Worm (Caenorhabditis elegans) whole organism, young adult: ENCODE results near the gene F36H12.5.
"Not testable (repeated sequence)": the region's sequence is repeated elsewhere in the genome, so short reads cannot be mapped to it uniquely, and the experiment has no call there.

Experiments
- B0019.2 ChIP-seq: fragments of 200-800 bp; sonication (Bioruptor generic); conservative IDR thresholded peaks from 2 replicates; pipeline ENCODE4 v1.3.6; 2022; ENCODE audit warnings: missing genetic modification reagents, missing genetic modification characterization, missing compliant biosample characterization
- B0336.3 ChIP-seq: fragments of 200-800 bp; sonication (Bioruptor generic); IDR thresholded peaks from 2 replicates; pipeline ENCODE4 v1.3.6; 2022; ENCODE audit warnings: missing genetic modification characterization, missing compliant biosample characterization
- C17E4.6 ChIP-seq: fragments of 200-800 bp; sonication (Bioruptor generic); IDR thresholded peaks from 2 replicates; pipeline ENCODE4 v1.3.6; 2022; ENCODE audit warnings: missing genetic modification reagents, missing genetic modification characterization, missing compliant biosample characterization
- D2030.7 ChIP-seq: fragments of 200-800 bp; sonication (Bioruptor generic); IDR thresholded peaks from 2 replicates; pipeline ENCODE4 v1.3.6; 2022; ENCODE audit warnings: missing genetic modification reagents, missing genetic modification characterization, missing compliant biosample characterization
- F33H1.4 ChIP-seq: fragments of 200-800 bp; sonication (Bioruptor generic); IDR thresholded peaks from 2 replicates; pipeline ENCODE4 v1.3.6; 2022; ENCODE audit warnings: missing genetic modification reagents, missing genetic modification characterization, missing compliant biosample characterization
- F49E8.2 ChIP-seq: sonication (generic microtip); optimal IDR thresholded peaks from 3 replicates; lab custom pipeline; 2017; ENCODE audit warnings: missing genetic modification characterization, mild to moderate bottlenecking, missing compliant biosample characterization, antibody characterized with exemption, moderate library complexity; ENCODE audit not compliant: insufficient read depth
- Y53G8AR.9 ChIP-seq: fragments of 200-800 bp; sonication (Bioruptor generic); conservative IDR thresholded peaks from 2 replicates; pipeline ENCODE4 v1.3.6; 2022; ENCODE audit warnings: missing genetic modification reagents, missing genetic modification characterization, missing compliant biosample characterization
- Y56A3A.18 ChIP-seq: fragments of 200-800 bp; sonication (Bioruptor generic); IDR thresholded peaks from 2 replicates; pipeline ENCODE4 v1.3.6; 2022; ENCODE audit warnings: missing genetic modification reagents, missing genetic modification characterization, missing compliant biosample characterization
- Y79H2A.3 ChIP-seq: fragments of 200-800 bp; sonication (Bioruptor generic); conservative IDR thresholded peaks from 2 replicates; pipeline ENCODE4 v1.3.6; 2022; ENCODE audit warnings: missing genetic modification reagents, missing genetic modification characterization, missing compliant biosample characterization
- ama-1 ChIP-seq, 3 experiments: fragments of 150-350 bp in 1 of 3; sonication (generic microtip) in 2 of 3; optimal IDR thresholded peaks; 2 replicates each; lab custom pipeline; 2014 to 2018; ENCODE audit warnings: missing biosample characterization in 2 of 3, missing genetic modification characterization in 2 of 3, missing genetic modification reagents in 2 of 3
- aptf-3 ChIP-seq: fragments of 200-800 bp; sonication (Bioruptor generic); IDR thresholded peaks from 2 replicates; pipeline ENCODE4 v1.3.6; 2022; ENCODE audit warnings: missing genetic modification characterization, missing compliant biosample characterization
- attf-6 ChIP-seq: fragments of 200-800 bp; sonication (Bioruptor generic); IDR thresholded peaks from 2 replicates; pipeline ENCODE4 v1.3.6; 2022; ENCODE audit warnings: missing genetic modification reagents, missing genetic modification characterization, missing compliant biosample characterization
- ceh-100 ChIP-seq: fragments of 200-800 bp; sonication (Bioruptor generic); IDR thresholded peaks from 2 replicates; pipeline ENCODE4 v1.3.6; 2022; ENCODE audit warnings: missing genetic modification reagents, missing genetic modification characterization, missing compliant biosample characterization
- ceh-91 ChIP-seq: fragments of 200-800 bp; sonication (Bioruptor generic); IDR thresholded peaks from 2 replicates; pipeline ENCODE4 v1.3.6; 2022; ENCODE audit warnings: missing genetic modification reagents, missing genetic modification characterization, missing compliant biosample characterization
- dox-1 ChIP-seq: fragments of 200-800 bp; sonication (Bioruptor generic); IDR thresholded peaks from 2 replicates; pipeline ENCODE4 v1.3.6; 2022; ENCODE audit warnings: missing genetic modification reagents, missing genetic modification characterization, missing compliant biosample characterization
- ekl-4 ChIP-seq: fragments of 200-800 bp; sonication (Bioruptor generic); IDR thresholded peaks from 2 replicates; pipeline ENCODE4 v1.3.6; 2022; ENCODE audit warnings: missing genetic modification reagents, missing genetic modification characterization, missing compliant biosample characterization
- hmg-1.2 ChIP-seq: fragments of 200-800 bp; sonication (Bioruptor generic); IDR thresholded peaks from 2 replicates; pipeline ENCODE4 v1.3.6; 2022; ENCODE audit warnings: missing genetic modification reagents, missing genetic modification characterization, missing compliant biosample characterization
- hmg-20 ChIP-seq: fragments of 200-800 bp; sonication (Bioruptor generic); IDR thresholded peaks from 2 replicates; pipeline ENCODE4 v1.3.6; 2022; ENCODE audit warnings: missing genetic modification reagents, missing genetic modification characterization, missing compliant biosample characterization
- hrde-1 ChIP-seq: sonication (generic microtip); optimal IDR thresholded peaks from 2 replicates; lab custom pipeline; 2016; ENCODE audit warnings: missing genetic modification characterization, mild to moderate bottlenecking, missing compliant biosample characterization, moderate library complexity, missing genotype, missing genetic modification reagents, borderline replicate concordance
- hsf-1 ChIP-seq: fragments of 200-800 bp; sonication (Bioruptor generic); IDR thresholded peaks from 2 replicates; pipeline ENCODE4 v1.3.6; 2022; ENCODE audit warnings: missing genetic modification reagents, missing genetic modification characterization, missing compliant biosample characterization
- lin-26 ChIP-seq: fragments of 200-800 bp; sonication (Bioruptor generic); IDR thresholded peaks from 2 replicates; pipeline ENCODE4 v1.3.6; 2022; ENCODE audit warnings: missing genetic modification reagents, missing genetic modification characterization, missing compliant biosample characterization
- lsl-1 ChIP-seq: fragments of 200-800 bp; sonication (Bioruptor generic); optimal IDR thresholded peaks from 2 replicates; lab custom pipeline; 2018; ENCODE audit warnings: mild to moderate bottlenecking, missing genetic modification characterization, moderate library complexity, missing compliant biosample characterization
- madf-3 ChIP-seq: fragments of 200-800 bp; sonication (Bioruptor generic); IDR thresholded peaks from 2 replicates; pipeline ENCODE4 v1.3.6; 2022; ENCODE audit warnings: missing genetic modification reagents, missing genetic modification characterization, missing compliant biosample characterization
- madf-6 ChIP-seq: fragments of 200-800 bp; sonication (Bioruptor generic); IDR thresholded peaks from 2 replicates; pipeline ENCODE4 v1.3.6; 2022; ENCODE audit warnings: missing genetic modification reagents, missing genetic modification characterization, missing compliant biosample characterization
- mcd-1 ChIP-seq: fragments of 200-800 bp; sonication (Bioruptor generic); IDR thresholded peaks from 2 replicates; pipeline ENCODE4 v1.3.6; 2022; ENCODE audit warnings: missing genetic modification reagents, missing genetic modification characterization, missing compliant biosample characterization
- nfyb-1 ChIP-seq: fragments of 200-800 bp; sonication (Bioruptor generic); IDR thresholded peaks from 2 replicates; pipeline ENCODE4 v1.3.6; 2022; ENCODE audit warnings: missing genetic modification reagents, missing genetic modification characterization, missing compliant biosample characterization
- pbrm-1 ChIP-seq: fragments of 200-800 bp; sonication (Bioruptor generic); IDR thresholded peaks from 2 replicates; pipeline ENCODE4 v1.3.6; 2022; ENCODE audit warnings: missing genetic modification reagents, missing genetic modification characterization, missing compliant biosample characterization
- rcor-1 ChIP-seq: fragments of 200-800 bp; sonication (Bioruptor generic); IDR thresholded peaks from 2 replicates; pipeline ENCODE4 v1.3.6; 2022; ENCODE audit warnings: missing genetic modification reagents, missing genetic modification characterization, missing compliant biosample characterization
- snpc-1.1 ChIP-seq: sonication (generic microtip); optimal IDR thresholded peaks from 2 replicates; lab custom pipeline; 2017; ENCODE audit warnings: missing genetic modification characterization, mild to moderate bottlenecking, missing compliant biosample characterization, antibody characterized with exemption, moderate library complexity, missing genotype, missing genetic modification reagents; ENCODE audit not compliant: insufficient read depth
- snpc-1.3 ChIP-seq: sonication (generic microtip); optimal IDR thresholded peaks from 2 replicates; lab custom pipeline; 2017; ENCODE audit warnings: missing genetic modification characterization, mild to moderate bottlenecking, missing compliant biosample characterization, antibody characterized with exemption, moderate library complexity, missing genotype, missing genetic modification reagents; ENCODE audit not compliant: insufficient read depth
- snpc-4 ChIP-seq, 5 experiments: fragments of 150-350 bp in 1 of 5; sonication (generic microtip) in 4 of 5; optimal IDR thresholded peaks; 2 replicates each; lab custom pipeline; 2014 to 2018; ENCODE audit warnings: missing genetic modification characterization in 5 of 5, missing biosample characterization in 3 of 5, antibody characterized with exemption in 2 of 5, mild to moderate bottlenecking in 2 of 5, missing compliant biosample characterization in 2 of 5, missing genotype in 2 of 5, moderate library complexity in 2 of 5, missing genetic modification reagents in 1 of 5
- tbp1 ChIP-seq: fragments of 200-800 bp; sonication (Bioruptor generic); optimal IDR thresholded peaks from 2 replicates; lab custom pipeline; 2018; ENCODE audit warnings: mild to moderate bottlenecking, missing genetic modification characterization, missing compliant biosample characterization
- xnd-1 ChIP-seq: sonication (generic microtip); optimal IDR thresholded peaks from 2 replicates; lab custom pipeline; 2016; ENCODE audit warnings: missing genotype, missing genetic modification reagents, missing genetic modification characterization, missing compliant biosample characterization
- ztf-25 ChIP-seq: fragments of 200-800 bp; sonication (Bioruptor generic); IDR thresholded peaks from 2 replicates; pipeline ENCODE4 v1.3.6; 2022; ENCODE audit warnings: missing genetic modification reagents, missing genetic modification characterization, missing compliant biosample characterization
- ztf-28 ChIP-seq: fragments of 200-800 bp; sonication (Bioruptor generic); IDR thresholded peaks from 2 replicates; pipeline ENCODE4 v1.3.6; 2022; ENCODE audit warnings: missing genetic modification reagents, missing genetic modification characterization, missing compliant biosample characterization

The F36H12.5 gene

ce11 chrIV:5261786-5262185 lies 4.8 kb upstream of the F36H12.5 start:
- TF ChIP-seq rcor-1 (GFP tag; lab: Robert Waterston, UW) (peak; percentile 49; the same call in 1 of the 2 replicates), ekl-4 (GFP tag; lab: Robert Waterston, UW) (peak; percentile 75; the same call in 1 of the 2 replicates), pbrm-1 (GFP tag; lab: Robert Waterston, UW) (peak; percentile 78), hsf-1 (GFP tag; lab: Robert Waterston, UW) (peak; percentile 68; the same call in 1 of the 2 replicates), snpc-1.1 (tag; lab: Kevin White, UChicago) (peak; percentile 46), attf-6 (GFP tag; lab: Robert Waterston, UW) (peak; percentile 97), tbp1 (GFP tag; lab: Kevin White, UChicago) (peak; percentile 45), Y53G8AR.9 (GFP tag; lab: Robert Waterston, UW) (0 out of 2 replicates have a peak, but pooled peaks have one; percentile 57), dox-1 (GFP tag; lab: Robert Waterston, UW) (0 out of 2 replicates have a peak, but pooled peaks have one; percentile 43), hmg-1.2 (GFP tag; lab: Robert Waterston, UW) (peak; percentile 80), F33H1.4 (GFP tag; lab: Robert Waterston, UW) (peak; percentile 58), madf-3 (GFP tag; lab: Robert Waterston, UW) (0 out of 2 replicates have a peak, but pooled peaks have one; percentile 55), nfyb-1 (GFP tag; lab: Robert Waterston, UW) (peak; percentile 74), C17E4.6 (peak; percentile 58; the same call in 1 of the 2 replicates), hmg-20 (GFP tag; lab: Robert Waterston, UW) (0 out of 2 replicates have a peak, but pooled peaks have one; percentile 42), snpc-4 (GFP tag; optimal IDR thresholded peaks at IDR 0.05; lab: Kevin White, UChicago) (peak; percentile 60), snpc-4 (tag; optimal IDR thresholded peaks at IDR 0.05; lab: Kevin White, UChicago) (peak; percentile 48 to 95 (median 90)), D2030.7 (GFP tag; lab: Robert Waterston, UW) (peak; percentile 92), madf-6 (GFP tag; lab: Robert Waterston, UW) (peak; percentile 81), Y56A3A.18 (GFP tag; lab: Robert Waterston, UW) (peak; percentile 82), ceh-100 (peak; percentile 39)

- TF ChIP-seq Y56A3A.18 (GFP tag; lab: Robert Waterston, UW) (peak; percentile 41; the same call in 1 of the 2 replicates), dox-1 (GFP tag; lab: Robert Waterston, UW) (peak; percentile 89), ztf-25 (GFP tag; lab: Robert Waterston, UW) (0 out of 2 replicates have a peak, but pooled peaks have one; percentile 73), lin-26 (GFP tag; lab: Robert Waterston, UW) (peak; percentile 63; the same call in 1 of the 2 replicates), ama-1 (optimal IDR thresholded peaks at IDR 0.05; lab: Kevin White, UChicago) (peak; percentile 26), aptf-3 (GFP tag; lab: Robert Waterston, UW) (0 out of 2 replicates have a peak, but pooled peaks have one; percentile 8), snpc-4 (GFP tag; optimal IDR thresholded peaks at IDR 0.05; lab: Kevin White, UChicago) (peak; percentile 93), snpc-4 (tag; optimal IDR thresholded peaks at IDR 0.05; lab: Kevin White, UChicago) (peak; percentile 84 to 97 (median 95)), hsf-1 (GFP tag; lab: Robert Waterston, UW) (peak; percentile 63; the same call in 1 of the 2 replicates), ceh-91 (peak; percentile 38; the same call in 1 of the 2 replicates), attf-6 (GFP tag; lab: Robert Waterston, UW) (peak; percentile 99), ceh-100 (peak; percentile 35; the same call in 1 of the 2 replicates), madf-6 (GFP tag; lab: Robert Waterston, UW) (peak; percentile 80), F49E8.2 (peak; percentile 69), pbrm-1 (GFP tag; lab: Robert Waterston, UW) (peak; percentile 85), mcd-1 (GFP tag; lab: Robert Waterston, UW) (peak; percentile 56; the same call in 1 of the 2 replicates), lsl-1 (GFP tag; lab: Kevin White, UChicago) (peak; percentile 34), B0336.3 (GFP tag; lab: Robert Waterston, UW) (0 out of 2 replicates have a peak, but pooled peaks have one; percentile 26), nfyb-1 (GFP tag; lab: Robert Waterston, UW) (peak; percentile 62; the same call in 1 of the 2 replicates), xnd-1 (tag; lab: Kevin White, UChicago) (peak; percentile 7), Y79H2A.3 (GFP tag; lab: Robert Waterston, UW) (0 out of 2 replicates have a peak, but pooled peaks have one; percentile 12), hmg-1.2 (GFP tag; lab: Robert Waterston, UW) (peak; percentile 82), D2030.7 (GFP tag; lab: Robert Waterston, UW) (peak; percentile 95), hrde-1 (tag; lab: Kevin White, UChicago) (peak; percentile 42), snpc-1.1 (tag; lab: Kevin White, UChicago) (peak; percentile 88), ztf-28 (GFP tag; lab: Robert Waterston, UW) (0 out of 2 replicates have a peak, but pooled peaks have one; percentile 53), B0019.2 (0 out of 2 replicates have a peak, but pooled peaks have one; percentile 28), madf-3 (GFP tag; lab: Robert Waterston, UW) (0 out of 2 replicates have a peak, but pooled peaks have one; percentile 38), F33H1.4 (GFP tag; lab: Robert Waterston, UW) (peak; percentile 52; the same call in 1 of the 2 replicates), rcor-1 (GFP tag; lab: Robert Waterston, UW) (peak; percentile 38; the same call in 1 of the 2 replicates), snpc-1.3 (tag; lab: Kevin White, UChicago) (peak; percentile 15), ekl-4 (GFP tag; lab: Robert Waterston, UW) (peak; percentile 82), tbp1 (GFP tag; lab: Kevin White, UChicago) (peak; percentile 69), Y53G8AR.9 (GFP tag; lab: Robert Waterston, UW) (peak; percentile 65; the same call in 1 of the 2 replicates), C17E4.6 (peak; percentile 55; the same call in 1 of the 2 replicates)
- not testable (repeated sequence) for TF ChIP-seq ama-1 (GFP tag; optimal IDR thresholded peaks at IDR 0.05; lab: Kevin White, UChicago)
Observed at ce11 chrIV:5264700-5265210, 1.8 kb upstream of the F36H12.5 start.
